Worm (Caenorhabditis elegans): ENCODE results near the gene srx-63.

The srx-63 gene

ce11 chrV:3896018-3896417, 35.4 kb upstream of the srx-63 start:
- TF ChIP-seq ZK546.5 (tag; optimal IDR thresholded peaks at IDR 0.05) (no peak), ceh-20 (GFP tag; IDR thresholded peaks at IDR 0.05) (no peak), unc-62 (GFP tag; optimal IDR thresholded peaks at IDR 0.05 in 1 of 2) (peak in 1 of 2 experiments; percentile 69), unc-62 (tag; optimal IDR thresholded peaks at IDR 0.05) (no peak)

- TF ChIP-seq nhr-111 (GFP tag; optimal IDR thresholded peaks at IDR 0.05) (no peak), mdt-29 (GFP tag; IDR thresholded peaks at IDR 0.05) (no peak), hlh-11 (tag; optimal IDR thresholded peaks at IDR 0.05) (no peak), R02D3.7 (tag; optimal IDR thresholded peaks at IDR 0.05) (no peak), unc-62 (GFP tag; optimal IDR thresholded peaks at IDR 0.05 in 1 of 2) (no peak), unc-62 (tag; optimal IDR thresholded peaks at IDR 0.05) (no peak), ceh-82 (tag; optimal IDR thresholded peaks at IDR 0.05) (no peak)
Observed at ce11 chrV:3900102-3900501, 31.3 kb upstream of the srx-63 start, which contains the start of gene irld-22. irld-22 (minus strand) TSS chrV:3900202.

- no peak for TF ChIP-seq lsy-2 (tag; optimal IDR thresholded peaks at IDR 0.05)
- TF ChIP-seq daf-8 (GFP tag; IDR thresholded peaks at IDR 0.05), result no peak
- TF ChIP-seq lin-39 (tag; optimal IDR thresholded peaks at IDR 0.05), result no peak
- TF ChIP-seq Y105C5A.15 (GFP tag; IDR thresholded peaks at IDR 0.05), result no peak
- TF ChIP-seq dve-1 (tag; optimal IDR thresholded peaks at IDR 0.05; ENCODE audit: insufficient read depth), result no peak
- TF ChIP-seq mes-2 (tag; optimal IDR thresholded peaks at IDR 0.05; ENCODE audit: poor library complexity, severe bottlenecking), result no peak
- TF ChIP-seq nhr-76 (tag; optimal IDR thresholded peaks at IDR 0.05), result no peak
- no peak for TF ChIP-seq ces-1 (GFP tag; optimal IDR thresholded peaks at IDR 0.05)
- no peak for TF ChIP-seq zfp-2 (tag; optimal IDR thresholded peaks at IDR 0.05)
Observed at ce11 chrV:3902458-3903157, 28.8 kb upstream of the srx-63 start, which contains the start of the genes str-229 and srh-190. str-229 (minus strand) TSS chrV:3902558. srh-190 (plus strand) TSS chrV:3903107.

ce11 chrV:3903424-3903823, 28.0 kb upstream of the srx-63 start:
- peak in 1 of 2 experiments; percentile 93 for TF ChIP-seq unc-62 (GFP tag; optimal IDR thresholded peaks at IDR 0.05 in 1 of 2)
- TF ChIP-seq unc-62 (tag; optimal IDR thresholded peaks at IDR 0.05), result no peak
- TF ChIP-seq lin-1 (GFP tag; IDR thresholded peaks at IDR 0.05), result no peak

ce11 chrV:3905841-3906240, 25.6 kb upstream of the srx-63 start, which contains the start of gene nhr-156:
nhr-156 (plus strand) TSS chrV:3906106.
- TF ChIP-seq nhr-28 (tag; optimal IDR thresholded peaks at IDR 0.05) (peak; percentile 0), duxl-1 (tag; optimal IDR thresholded peaks at IDR 0.05; ENCODE audit: poor library complexity) (peak; percentile 81), fkh-10 (GFP tag; optimal IDR thresholded peaks at IDR 0.05) (no peak), php-3 (GFP tag; IDR thresholded peaks at IDR 0.05) (no peak), pqm-1 (tag; optimal IDR thresholded peaks at IDR 0.05) (peak; percentile 3)

ce11 chrV:3912472-3912871, 19.0 kb upstream of the srx-63 start, which contains the start of gene srx-68:
srx-68 (plus strand) TSS chrV:3912772.
- TF ChIP-seq ztf-7 (tag; optimal IDR thresholded peaks at IDR 0.05) (no peak), F26F4.8 (GFP tag; conservative IDR thresholded peaks at IDR 0.05) (no peak)

- TF ChIP-seq nhr-102 (tag; optimal IDR thresholded peaks at IDR 0.05), result no peak
- TF ChIP-seq ZK337.2 (GFP tag; IDR thresholded peaks at IDR 0.05), result no peak
- 0 out of 2 replicates have a peak, but pooled peaks have one; percentile 9 for TF ChIP-seq egl-43 (GFP tag; IDR thresholded peaks at IDR 0.05)
- TF ChIP-seq aha-1 (tag), result peak; percentile 76
- peak in 1 of 2 experiments; percentile 29 for TF ChIP-seq unc-62 (GFP tag; optimal IDR thresholded peaks at IDR 0.05 in 1 of 2)
- no peak for TF ChIP-seq unc-62 (tag; optimal IDR thresholded peaks at IDR 0.05)
- TF ChIP-seq mdt-29 (GFP tag; IDR thresholded peaks at IDR 0.05), result no peak
- TF ChIP-seq set-16 (GFP tag; IDR thresholded peaks at IDR 0.05), result peak; percentile 67
- TF ChIP-seq madf-9 (GFP tag; conservative IDR thresholded peaks at IDR 0.05), result no peak
Observed at ce11 chrV:3913131-3913530, 18.3 kb upstream of the srx-63 start.
